Fruit fly (Drosophila melanogaster): ENCODE measurements around the gene if.

The if gene

DNA sequence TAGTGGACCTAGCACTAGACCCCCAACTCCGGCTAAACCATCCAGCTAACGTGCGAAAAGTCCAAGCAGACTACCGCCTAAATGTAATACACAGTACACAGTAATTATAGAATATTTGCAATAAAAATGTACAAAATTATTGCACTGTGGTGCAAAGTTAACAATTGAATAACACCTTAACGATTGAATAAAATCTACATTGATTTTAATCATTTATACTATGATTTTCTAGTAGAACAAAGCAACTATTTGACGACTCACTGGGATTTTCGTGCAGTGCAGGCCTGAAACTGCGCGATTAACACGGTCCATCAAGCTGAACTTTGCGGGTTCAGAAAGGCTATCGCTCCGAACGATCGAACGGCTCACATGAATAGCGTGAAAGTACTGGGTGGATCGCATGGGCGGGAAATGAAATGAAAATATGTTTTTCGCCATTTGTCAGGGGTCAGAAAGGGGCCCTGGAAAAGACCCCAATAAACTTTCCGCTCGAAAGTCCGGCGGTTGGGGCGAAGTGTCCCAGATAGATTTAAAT, 5.0 kb downstream of the if start:
- TF ChIP-seq Hr3 (GFP tag; optimal IDR thresholded peaks at IDR 0.05), result no peak
- TF ChIP-seq lmd (GFP tag; IDR thresholded peaks at IDR 0.05), result no peak
- TF ChIP-seq Med (GFP tag), result peak; percentile 72
- no peak for TF ChIP-seq croc (GFP tag; conservative IDR thresholded peaks at IDR 0.05)
- 0 out of 3 replicates have a peak, but pooled peaks have one; percentile 19 for TF ChIP-seq row (GFP tag; IDR thresholded peaks at IDR 0.05)
- TF ChIP-seq CG10979 (tag; optimal IDR thresholded peaks at IDR 0.05), result no peak
- peak; percentile 20; the same call in 1 of the 2 replicates for TF ChIP-seq Drgx (GFP tag; IDR thresholded peaks at IDR 0.05)
- TF ChIP-seq CG11504 (tag; optimal IDR thresholded peaks at IDR 0.05), result peak; percentile 9
- peak in 1 of 2 experiments; percentile 70 for TF ChIP-seq Hr78 (GFP tag; optimal IDR thresholded peaks at IDR 0.05)
- no peak for TF ChIP-seq Atf6 (GFP tag; IDR thresholded peaks at IDR 0.05)
- TF ChIP-seq CG8478 (optimal IDR thresholded peaks at IDR 0.05), result no peak
- TF ChIP-seq cg (GFP tag; optimal IDR thresholded peaks at IDR 0.05), result no peak
- TF ChIP-seq sens (GFP tag), result peak; percentile 78
- no peak for TF ChIP-seq Taf1 (GFP tag; IDR thresholded peaks at IDR 0.05)
- no peak for TF ChIP-seq mam (GFP tag; optimal IDR thresholded peaks at IDR 0.05)
- TF ChIP-seq C15 (GFP tag; IDR thresholded peaks at IDR 0.05), result no peak
- peak; percentile 27 for TF ChIP-seq CG1603 (tag; optimal IDR thresholded peaks at IDR 0.05)
- TF ChIP-seq CG11723 (GFP tag; optimal IDR thresholded peaks at IDR 0.05), result no peak
- 0 out of 2 replicates have a peak, but pooled peaks have one; percentile 7 for TF ChIP-seq Xrp1 (GFP tag; IDR thresholded peaks at IDR 0.05)
- TF ChIP-seq CG1832 (GFP tag; optimal IDR thresholded peaks at IDR 0.05), result no peak
- peak; percentile 3 for TF ChIP-seq CG18262 (tag; optimal IDR thresholded peaks at IDR 0.05)
- TF ChIP-seq abd-A (tag; optimal IDR thresholded peaks at IDR 0.05), result no peak

DNA sequence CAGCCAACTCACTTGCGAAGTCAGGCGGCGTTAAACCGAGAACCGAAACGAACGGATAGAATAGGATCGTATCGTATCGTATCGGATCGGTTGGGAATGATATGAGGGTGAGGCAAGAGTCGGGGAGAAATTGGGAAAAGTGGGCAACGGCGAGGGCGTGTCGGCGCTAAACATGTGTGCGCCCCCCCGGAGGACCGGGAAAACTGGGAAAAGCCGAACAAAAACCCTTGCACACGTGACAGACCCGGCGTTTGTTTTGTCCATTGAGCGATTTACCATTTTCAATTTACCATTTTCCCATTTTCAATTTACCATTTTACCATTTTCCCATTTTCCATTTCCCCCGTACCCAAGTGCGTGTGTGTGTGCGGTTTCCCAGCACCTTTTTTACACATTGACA, 8.2 kb downstream of the if start:
- TF ChIP-seq ttk (GFP tag; IDR thresholded peaks at IDR 0.05) (no peak), CG12236 (GFP tag; optimal IDR thresholded peaks at IDR 0.05) (no peak), vnd (GFP tag; IDR thresholded peaks at IDR 0.05; ENCODE audit: partially characterized antibody) (no peak), tgo (GFP tag; IDR thresholded peaks at IDR 0.05) (no peak), crol (GFP tag; IDR thresholded peaks at IDR 0.05) (0 out of 2 replicates have a peak, but pooled peaks have one; percentile 33), kni (GFP tag; optimal IDR thresholded peaks at IDR 0.05) (peak; percentile 59), zfh2 (GFP tag; optimal IDR thresholded peaks at IDR 0.05) (no peak), Dll (GFP tag; IDR thresholded peaks at IDR 0.05; ENCODE audit: partially characterized antibody) (0 out of 4 replicates have a peak, but pooled peaks have one; percentile 12), grn (GFP tag; optimal IDR thresholded peaks at IDR 0.05) (no peak), Deaf1 (tag; optimal IDR thresholded peaks at IDR 0.05) (peak; percentile 38), CG32767 (GFP tag; IDR thresholded peaks at IDR 0.05) (no peak), pros (GFP tag; optimal IDR thresholded peaks at IDR 0.05) (peak; percentile 16), twi (tag; optimal IDR thresholded peaks at IDR 0.05) (peak; percentile 94), Pdp1 (GFP tag; optimal IDR thresholded peaks at IDR 0.05) (no peak), CG15601 (tag; optimal IDR thresholded peaks at IDR 0.05) (peak; percentile 23), aop (GFP tag; IDR thresholded peaks at IDR 0.05) (no peak), exex (tag; optimal IDR thresholded peaks at IDR 0.05) (no peak), Xbp1 (GFP tag; optimal IDR thresholded peaks at IDR 0.05) (no peak), klu (GFP tag; IDR thresholded peaks at IDR 0.05) (no peak), NFAT (GFP tag; IDR thresholded peaks at IDR 0.05) (no peak), Camta (GFP tag; optimal IDR thresholded peaks at IDR 0.05) (no peak), CG42726 (GFP tag; IDR thresholded peaks at IDR 0.05; ENCODE audit: partially characterized antibody) (no peak), CG6791 (GFP tag; IDR thresholded peaks at IDR 0.05; ENCODE audit: partially characterized antibody) (no peak), CG11696 (GFP tag; IDR thresholded peaks at IDR 0.05) (no peak), h (optimal IDR thresholded peaks at IDR 0.05) (no peak), CG12299 (tag; optimal IDR thresholded peaks at IDR 0.05) (no peak), cad (GFP tag; optimal IDR thresholded peaks at IDR 0.05) (no peak), GATAe (GFP tag; conservative IDR thresholded peaks at IDR 0.05) (no peak), CG7963 (GFP tag; IDR thresholded peaks at IDR 0.05; ENCODE audit: partially characterized antibody) (no peak)
